Worm (Caenorhabditis elegans): ENCODE results near the gene gcs-1.

Gene gcs-1

ce11 chrII:9029218-9029672 is 8.9 kb downstream of the gcs-1 start, which contains the start of gene F37B12.1:
F37B12.1 (minus strand) TSS chrII:9029268.
- no peak for TF ChIP-seq sma-3 (GFP tag; optimal IDR thresholded peaks at IDR 0.05)
- no peak for TF ChIP-seq crh-2 (tag; optimal IDR thresholded peaks at IDR 0.05)
- TF ChIP-seq ama-1 (optimal IDR thresholded peaks at IDR 0.05), result no peak
- TF ChIP-seq C34F6.9 (tag; optimal IDR thresholded peaks at IDR 0.05), result no peak
- no peak for TF ChIP-seq nhr-11 (tag; optimal IDR thresholded peaks at IDR 0.05)
- no peak for TF ChIP-seq sma-9 (GFP tag; optimal IDR thresholded peaks at IDR 0.05)
- TF ChIP-seq sma-9 (tag; optimal IDR thresholded peaks at IDR 0.05), result no peak
- TF ChIP-seq ztf-1 (GFP tag; conservative IDR thresholded peaks at IDR 0.05), result no peak
- no peak for TF ChIP-seq peb-1 (tag; optimal IDR thresholded peaks at IDR 0.05)
- TF ChIP-seq unc-55 (GFP tag; optimal IDR thresholded peaks at IDR 0.05), result no peak

- TF ChIP-seq nhr-23 (tag; optimal IDR thresholded peaks at IDR 0.05) (no peak), sma-3 (GFP tag; optimal IDR thresholded peaks at IDR 0.05) (peak; percentile 43), sma-9 (GFP tag; optimal IDR thresholded peaks at IDR 0.05) (peak; percentile 59), sma-9 (tag; optimal IDR thresholded peaks at IDR 0.05) (no peak), fos-1 (tag; optimal IDR thresholded peaks at IDR 0.05) (peak; percentile 17), nhr-25 (tag; optimal IDR thresholded peaks at IDR 0.05) (peak; percentile 26), nhr-77 (tag; optimal IDR thresholded peaks at IDR 0.05) (no peak), nhr-21 (tag; optimal IDR thresholded peaks at IDR 0.05) (peak; percentile 32)
Measured at ce11 chrII:9028096-9028495, 10.0 kb downstream of the gcs-1 start.

- TF ChIP-seq zag-1 (tag; optimal IDR thresholded peaks at IDR 0.05), result no peak
- peak; percentile 72 for TF ChIP-seq ceh-16 (tag; optimal IDR thresholded peaks at IDR 0.05)
- TF ChIP-seq sma-3 (GFP tag; optimal IDR thresholded peaks at IDR 0.05), result no peak
- no peak for TF ChIP-seq nhr-237 (tag; optimal IDR thresholded peaks at IDR 0.05)
- no peak for TF ChIP-seq elt-1 (tag; optimal IDR thresholded peaks at IDR 0.05)
- no peak for TF ChIP-seq F13H6.1 (tag; optimal IDR thresholded peaks at IDR 0.05)
- TF ChIP-seq nhr-6 (tag; optimal IDR thresholded peaks at IDR 0.05), result no peak
- TF ChIP-seq nhr-21 (tag; optimal IDR thresholded peaks at IDR 0.05), result peak; percentile 28
Measured at ce11 chrII:9026348-9026747, 11.8 kb downstream of the gcs-1 start.

- TF ChIP-seq snpc-4 (tag; optimal IDR thresholded peaks at IDR 0.05), result no peak
- TF ChIP-seq sem-4 (tag; optimal IDR thresholded peaks at IDR 0.05), result no peak
- TF ChIP-seq unc-55 (GFP tag; optimal IDR thresholded peaks at IDR 0.05), result no peak
- no peak for TF ChIP-seq nhr-77 (tag; optimal IDR thresholded peaks at IDR 0.05)
- TF ChIP-seq C34F6.9 (tag; optimal IDR thresholded peaks at IDR 0.05), result no peak
- TF ChIP-seq ztf-1 (GFP tag; conservative IDR thresholded peaks at IDR 0.05), result no peak
- no peak for TF ChIP-seq lin-13 (GFP tag; optimal IDR thresholded peaks at IDR 0.05)
- no peak for TF ChIP-seq ceh-82 (tag; optimal IDR thresholded peaks at IDR 0.05)
- TF ChIP-seq nhr-21 (tag; optimal IDR thresholded peaks at IDR 0.05), result no peak
- no peak for TF ChIP-seq ZK546.5 (tag; optimal IDR thresholded peaks at IDR 0.05)
- no peak for TF ChIP-seq mdl-1 (tag; optimal IDR thresholded peaks at IDR 0.05)
- TF ChIP-seq egl-27 (tag; optimal IDR thresholded peaks at IDR 0.05), result no peak
- no peak for TF ChIP-seq gmeb-1 (tag; optimal IDR thresholded peaks at IDR 0.05)
- no peak for TF ChIP-seq nhr-10 (tag; optimal IDR thresholded peaks at IDR 0.05)
- no peak for TF ChIP-seq nhr-237 (tag; optimal IDR thresholded peaks at IDR 0.05)
- TF ChIP-seq F13H6.1 (tag; optimal IDR thresholded peaks at IDR 0.05), result no peak
- TF ChIP-seq nhr-11 (tag; optimal IDR thresholded peaks at IDR 0.05), result no peak
- no peak for TF ChIP-seq nhr-23 (tag; optimal IDR thresholded peaks at IDR 0.05)
- no peak for TF ChIP-seq mab-5 (tag; optimal IDR thresholded peaks at IDR 0.05)
- TF ChIP-seq nhr-6 (tag; optimal IDR thresholded peaks at IDR 0.05), result no peak
Measured at ce11 chrII:9024312-9024711, 13.8 kb downstream of the gcs-1 start.

ce11 chrII:9021625-9022024 is 16.5 kb downstream of the gcs-1 start:
- TF ChIP-seq aly-2 (tag; optimal IDR thresholded peaks at IDR 0.05) (no peak), ztf-11 (tag; optimal IDR thresholded peaks at IDR 0.05) (no peak), snpc-4 (tag; optimal IDR thresholded peaks at IDR 0.05) (no peak), lin-39 (tag; optimal IDR thresholded peaks at IDR 0.05) (no peak), blmp-1 (tag; optimal IDR thresholded peaks at IDR 0.05; ENCODE audit: insufficient read depth) (no peak), nhr-12 (tag; optimal IDR thresholded peaks at IDR 0.05) (no peak), nhr-21 (tag; optimal IDR thresholded peaks at IDR 0.05) (no peak), peb-1 (tag; optimal IDR thresholded peaks at IDR 0.05) (no peak), ama-1 (optimal IDR thresholded peaks at IDR 0.05) (no peak), mdl-1 (tag; optimal IDR thresholded peaks at IDR 0.05) (no peak), lin-13 (GFP tag; optimal IDR thresholded peaks at IDR 0.05) (no peak), Y55F3AM.14 (GFP tag; optimal IDR thresholded peaks at IDR 0.05) (no peak), unc-62 (GFP tag; optimal IDR thresholded peaks at IDR 0.05) (no peak), F13H6.1 (tag; optimal IDR thresholded peaks at IDR 0.05) (no peak)
